Worm (Caenorhabditis elegans): Measurements from ENCODE around the gene srd-70.

The srd-70 gene

DNA sequence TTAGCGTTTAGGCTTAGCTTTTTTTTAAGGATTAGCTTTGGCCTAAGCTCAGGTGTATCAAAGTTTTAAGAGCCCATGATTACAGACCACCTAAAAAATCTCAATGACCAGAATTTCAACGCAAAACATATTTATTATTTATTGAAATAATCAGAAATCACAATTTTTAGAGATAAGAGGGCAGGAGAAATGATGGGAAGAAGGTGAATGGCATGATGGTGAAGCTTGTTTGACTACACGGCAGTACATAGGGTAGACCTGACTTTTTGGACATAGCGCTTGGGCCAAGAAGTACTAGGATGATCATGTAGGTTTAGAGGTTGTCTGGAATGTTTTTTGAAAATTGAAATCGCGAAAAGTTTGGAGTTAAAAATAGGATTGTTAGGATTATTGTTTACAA lies 45.7 kb downstream of the srd-70 start:
- TF ChIP-seq ces-1 (GFP tag; optimal IDR thresholded peaks at IDR 0.05) = no peak
- no peak for TF ChIP-seq pqm-1 (tag; optimal IDR thresholded peaks at IDR 0.05)
- no peak for TF ChIP-seq sup-37 (GFP tag; optimal IDR thresholded peaks at IDR 0.05)
- TF ChIP-seq aha-1 (tag; optimal IDR thresholded peaks at IDR 0.05) = no peak
- TF ChIP-seq vab-15 (tag; optimal IDR thresholded peaks at IDR 0.05) = no peak
- no peak for TF ChIP-seq unc-130 (tag; optimal IDR thresholded peaks at IDR 0.05)
- no peak for TF ChIP-seq grh-1 (GFP tag; IDR thresholded peaks at IDR 0.05)
- TF ChIP-seq unc-86 (tag; optimal IDR thresholded peaks at IDR 0.05) = no peak
- TF ChIP-seq Y116A8C.19 (tag; optimal IDR thresholded peaks at IDR 0.05; ENCODE audit: borderline replicate concordance) = no peak
- TF ChIP-seq nhr-28 (tag; optimal IDR thresholded peaks at IDR 0.05) = no peak
- no peak for TF ChIP-seq snpc-4 (tag; optimal IDR thresholded peaks at IDR 0.05)
- TF ChIP-seq nhr-77 (tag; optimal IDR thresholded peaks at IDR 0.05) = no peak
- TF ChIP-seq fkh-8 (tag; optimal IDR thresholded peaks at IDR 0.05) = no peak
- TF ChIP-seq tlp-1 (tag; optimal IDR thresholded peaks at IDR 0.05) = no peak
- TF ChIP-seq sox-4 (tag; optimal IDR thresholded peaks at IDR 0.05) = no peak

DNA sequence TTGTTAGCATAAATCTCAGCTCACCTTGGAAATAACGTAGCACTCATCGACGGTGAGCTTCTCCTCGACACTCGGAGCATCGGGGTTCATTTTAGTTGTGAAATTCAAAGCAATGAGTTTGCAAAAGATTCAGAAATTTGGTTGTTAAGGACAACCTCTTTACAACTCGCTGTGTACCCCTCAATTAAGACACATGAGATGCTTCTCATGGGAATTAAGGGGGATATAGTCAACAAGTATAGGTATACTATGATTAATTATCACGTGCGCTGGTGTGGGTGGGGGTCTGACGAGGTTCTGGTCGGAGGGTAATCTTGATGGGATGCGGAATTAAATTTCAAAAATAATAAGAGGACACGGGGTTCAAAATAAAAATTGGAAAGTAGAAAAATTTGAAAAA lies 46.5 kb downstream of the srd-70 start, which contains the start of gene dct-14:
Gene dct-14, minus strand, starts transcription at position 101 of the 400 bp plus-strand sequence.
- TF ChIP-seq efl-1 (optimal IDR thresholded peaks at IDR 0.05) = no peak
- TF ChIP-seq efl-1 (GFP tag; optimal IDR thresholded peaks at IDR 0.05 in 1 of 2) = peak in 1 of 2 experiments; percentile 1
- peak; percentile 14 for TF ChIP-seq fkh-8 (tag; optimal IDR thresholded peaks at IDR 0.05)
- no peak for TF ChIP-seq pag-3 (tag; optimal IDR thresholded peaks at IDR 0.05; ENCODE audit: borderline replicate concordance, insufficient read depth)

DNA sequence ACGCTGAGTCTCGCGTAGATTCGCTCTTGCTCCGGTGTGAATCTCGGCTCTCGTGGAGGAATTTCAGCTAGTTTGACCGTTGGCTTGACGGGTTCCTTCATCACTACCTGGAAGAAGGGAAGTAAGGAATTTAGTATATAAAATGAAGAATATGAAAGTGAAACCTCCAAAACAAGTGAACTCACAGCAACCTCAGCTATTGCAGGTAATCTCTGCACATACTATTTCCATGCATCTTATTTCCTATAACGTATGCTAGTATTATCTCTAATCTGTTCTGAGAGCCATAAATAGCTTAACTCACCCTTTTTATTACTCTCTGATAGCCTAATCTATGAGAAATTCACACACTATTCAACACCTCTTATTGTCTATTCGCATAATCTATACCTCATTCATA lies 51.1 kb downstream of the srd-70 start, which contains the start of gene Y38H6C.4:
Gene Y38H6C.4, minus strand, starts transcription at position 101 of the 400 bp plus-strand sequence.
- TF ChIP-seq aly-2 (tag; optimal IDR thresholded peaks at IDR 0.05) = no peak
- TF ChIP-seq swsn-7 (tag; optimal IDR thresholded peaks at IDR 0.05) = no peak
- TF ChIP-seq ztf-11 (tag; optimal IDR thresholded peaks at IDR 0.05) = no peak
- no peak for TF ChIP-seq ama-1 (optimal IDR thresholded peaks at IDR 0.05)
- no peak for TF ChIP-seq ets-5 (GFP tag; IDR thresholded peaks at IDR 0.05)
- no peak for TF ChIP-seq unc-30 (tag; optimal IDR thresholded peaks at IDR 0.05)
- TF ChIP-seq alr-1 (tag; optimal IDR thresholded peaks at IDR 0.05; ENCODE audit: borderline replicate concordance) = no peak
